Worm (Caenorhabditis elegans) whole organism, late embryonic: ENCODE data around the gene C05B5.11.

ENCODE experiments used
- F13H6.1 ChIP-seq: sonication (generic microtip); optimal IDR thresholded peaks from 2 replicates; lab custom pipeline; 2016; ENCODE audit warnings: missing genetic modification characterization, missing compliant biosample characterization
- Y22D7AL.16 ChIP-seq: sonication (generic microtip); optimal IDR thresholded peaks from 2 replicates; lab custom pipeline; 2016; ENCODE audit warnings: missing genetic modification characterization, missing compliant biosample characterization
- ahr-1 ChIP-seq: sonication (generic microtip); optimal IDR thresholded peaks from 2 replicates; lab custom pipeline; 2016; ENCODE audit warnings: missing genetic modification characterization, missing compliant biosample characterization
- ceh-14 ChIP-seq: sonication (generic microtip); optimal IDR thresholded peaks from 2 replicates; lab custom pipeline; 2016; ENCODE audit warnings: missing genotype, missing genetic modification characterization, missing compliant biosample characterization
- ceh-18 ChIP-seq: sonication (generic microtip); optimal IDR thresholded peaks from 2 replicates; lab custom pipeline; 2016; ENCODE audit warnings: missing genetic modification characterization, missing compliant biosample characterization
- ceh-2 ChIP-seq: sonication (generic microtip); optimal IDR thresholded peaks from 2 replicates; lab custom pipeline; 2016; ENCODE audit warnings: missing genotype, missing genetic modification characterization, missing compliant biosample characterization
- ceh-22 ChIP-seq: sonication (generic microtip); optimal IDR thresholded peaks from 2 replicates; lab custom pipeline; 2017; ENCODE audit warnings: missing biosample characterization, missing genetic modification characterization
- ceh-31 ChIP-seq: sonication (generic microtip); optimal IDR thresholded peaks from 2 replicates; lab custom pipeline; 2016; ENCODE audit warnings: missing genetic modification characterization, missing compliant biosample characterization
- ceh-45 ChIP-seq: fragments of 200-800 bp; sonication (Bioruptor generic); IDR thresholded peaks from 2 replicates; pipeline ENCODE4 v1.3.6; 2022; ENCODE audit warnings: missing genetic modification reagents, missing genetic modification characterization, missing compliant biosample characterization
- ceh-6 ChIP-seq: fragments of 200-800 bp; sonication (Bioruptor generic); optimal IDR thresholded peaks from 2 replicates; lab custom pipeline; 2018; ENCODE audit warnings: mild to moderate bottlenecking, missing genetic modification characterization, missing compliant biosample characterization
- ceh-9 ChIP-seq: sonication (generic microtip); optimal IDR thresholded peaks from 2 replicates; lab custom pipeline; 2016; ENCODE audit warnings: mild to moderate bottlenecking, missing genetic modification characterization, inconsistent platforms, missing compliant biosample characterization
- dmd-4 ChIP-seq: sonication (generic microtip); optimal IDR thresholded peaks from 2 replicates; lab custom pipeline; 2016; ENCODE audit warnings: borderline replicate concordance, missing genetic modification characterization, missing compliant biosample characterization
- dve-1 ChIP-seq: sonication (generic microtip); optimal IDR thresholded peaks from 2 replicates; lab custom pipeline; 2017; ENCODE audit warnings: antibody characterized with exemption, mild to moderate bottlenecking, missing genetic modification characterization, missing compliant biosample characterization
- elt-2 ChIP-seq: sonication (generic microtip); optimal IDR thresholded peaks from 2 replicates; lab custom pipeline; 2016; ENCODE audit warnings: missing genetic modification reagents, missing genetic modification characterization, missing compliant biosample characterization
- ets-4 ChIP-seq: sonication (generic microtip); optimal IDR thresholded peaks from 2 replicates; lab custom pipeline; 2016; ENCODE audit warnings: missing genetic modification characterization, missing compliant biosample characterization
- fax-1 ChIP-seq: sonication (generic microtip); optimal IDR thresholded peaks from 2 replicates; lab custom pipeline; 2016; ENCODE audit warnings: missing genotype, missing genetic modification characterization, missing compliant biosample characterization
- fkh-10 ChIP-seq: fragments of 150-350 bp; optimal IDR thresholded peaks from 2 replicates; lab custom pipeline; 2014; ENCODE audit warnings: missing biosample characterization, missing genetic modification reagents, missing genetic modification characterization
- fkh-6 ChIP-seq: sonication (generic microtip); optimal IDR thresholded peaks from 2 replicates; lab custom pipeline; 2016; ENCODE audit warnings: missing genetic modification characterization, missing compliant biosample characterization
- gmeb-2 ChIP-seq: sonication (generic microtip); optimal IDR thresholded peaks from 2 replicates; lab custom pipeline; 2016; ENCODE audit warnings: missing genetic modification characterization, inconsistent platforms, missing compliant biosample characterization
- hlh-13 ChIP-seq: fragments of 200-800 bp; sonication (Bioruptor generic); optimal IDR thresholded peaks from 2 replicates; lab custom pipeline; 2018; ENCODE audit warnings: mild to moderate bottlenecking, missing genetic modification characterization, missing compliant biosample characterization
- hlh-15 ChIP-seq: sonication (generic microtip); optimal IDR thresholded peaks from 2 replicates; lab custom pipeline; 2016; ENCODE audit warnings: missing genetic modification characterization, missing compliant biosample characterization
- hlh-30 ChIP-seq: sonication (generic microtip); optimal IDR thresholded peaks from 2 replicates; lab custom pipeline; 2017; ENCODE audit warnings: antibody characterized with exemption, missing genetic modification characterization, missing compliant biosample characterization; ENCODE audit not compliant: insufficient read depth
- hlh-8 ChIP-seq: sonication (generic microtip); optimal IDR thresholded peaks from 2 replicates; lab custom pipeline; 2016; ENCODE audit warnings: missing genotype, missing genetic modification characterization, missing compliant biosample characterization
- lin-11 ChIP-seq: fragments of 200-800 bp; sonication (Bioruptor generic); optimal IDR thresholded peaks from 2 replicates; lab custom pipeline; 2018; ENCODE audit warnings: mild to moderate bottlenecking, missing genetic modification characterization, missing compliant biosample characterization
- mec-3 ChIP-seq: sonication (generic microtip); optimal IDR thresholded peaks from 2 replicates; lab custom pipeline; 2016; ENCODE audit warnings: borderline replicate concordance, missing genetic modification characterization, missing compliant biosample characterization
- nhr-11 ChIP-seq: fragments of 150-350 bp; optimal IDR thresholded peaks from 2 replicates; lab custom pipeline; 2014; ENCODE audit warnings: missing biosample characterization, missing genetic modification characterization
- nhr-232 ChIP-seq: sonication (generic microtip); optimal IDR thresholded peaks from 2 replicates; lab custom pipeline; 2016; ENCODE audit warnings: missing genetic modification characterization, missing compliant biosample characterization
- npax-4 ChIP-seq: sonication (generic microtip); optimal IDR thresholded peaks from 2 replicates; lab custom pipeline; 2016; ENCODE audit warnings: missing genetic modification characterization, missing compliant biosample characterization
- odd-2 ChIP-seq: sonication (generic microtip); optimal IDR thresholded peaks from 2 replicates; lab custom pipeline; 2017; ENCODE audit warnings: antibody characterized with exemption, mild to moderate bottlenecking, missing genetic modification characterization, missing compliant biosample characterization
- pat-9 ChIP-seq: fragments of 200-800 bp; sonication (Bioruptor generic); optimal IDR thresholded peaks from 2 replicates; lab custom pipeline; 2018; ENCODE audit warnings: mild to moderate bottlenecking, missing genetic modification characterization, moderate library complexity, missing compliant biosample characterization
- pax-1 ChIP-seq: fragments of 150-350 bp; optimal IDR thresholded peaks from 2 replicates; lab custom pipeline; 2014; ENCODE audit warnings: missing biosample characterization, missing genetic modification characterization
- pha-4 ChIP-seq: fragments of 150-350 bp; optimal IDR thresholded peaks from 2 replicates; lab custom pipeline; 2018; ENCODE audit warnings: missing biosample characterization, missing genetic modification reagents, missing genetic modification characterization
- pros-1 ChIP-seq: fragments of 150-350 bp; optimal IDR thresholded peaks from 2 replicates; lab custom pipeline; 2014; ENCODE audit warnings: missing biosample characterization, missing genetic modification reagents, missing genetic modification characterization
- ref-2 ChIP-seq: sonication (generic microtip); optimal IDR thresholded peaks from 2 replicates; lab custom pipeline; 2016; ENCODE audit warnings: missing genetic modification characterization, missing compliant biosample characterization
- rnt-1 ChIP-seq: sonication (generic microtip); optimal IDR thresholded peaks from 2 replicates; lab custom pipeline; 2016; ENCODE audit warnings: missing genetic modification characterization, missing compliant biosample characterization
- sox-2 ChIP-seq: fragments of 200-800 bp; sonication (Bioruptor generic); IDR thresholded peaks from 2 replicates; pipeline ENCODE4 v1.3.6; 2022; ENCODE audit warnings: missing genetic modification reagents, missing genetic modification characterization, missing compliant biosample characterization
- sox-4 ChIP-seq: sonication (generic microtip); optimal IDR thresholded peaks from 2 replicates; lab custom pipeline; 2017; ENCODE audit warnings: mild to moderate bottlenecking, missing genetic modification characterization, inconsistent platforms, missing compliant biosample characterization
- syd-9 ChIP-seq: sonication (generic microtip); optimal IDR thresholded peaks from 2 replicates; lab custom pipeline; 2016; ENCODE audit warnings: mild to moderate bottlenecking, missing genetic modification characterization, moderate library complexity, missing compliant biosample characterization
- unc-55 ChIP-seq: sonication (generic microtip); optimal IDR thresholded peaks from 2 replicates; lab custom pipeline; 2017; ENCODE audit warnings: missing biosample characterization, missing genetic modification reagents, missing genetic modification characterization
- zip-5 ChIP-seq: sonication (generic microtip); optimal IDR thresholded peaks from 2 replicates; lab custom pipeline; 2016; ENCODE audit warnings: missing genetic modification characterization, missing compliant biosample characterization

C05B5.11 gene

DNA sequence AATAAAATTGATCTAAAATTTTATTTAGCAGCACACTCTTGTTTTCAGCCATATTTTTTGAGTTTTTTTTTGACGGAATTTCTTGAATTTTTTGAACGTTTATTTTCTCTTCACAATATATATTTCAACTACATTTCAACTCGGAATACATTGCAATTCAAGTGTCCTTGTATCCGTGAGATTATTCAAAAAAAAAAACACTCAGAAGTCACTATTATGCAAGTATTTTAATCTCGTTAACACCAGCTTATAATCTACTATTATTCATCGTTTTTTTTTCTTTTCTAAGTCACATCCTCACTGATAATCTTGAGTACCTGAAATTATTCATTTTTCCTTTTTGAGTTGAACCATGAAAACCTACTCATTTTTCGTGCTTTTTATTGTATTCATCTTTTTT is 19.1 kb downstream of the C05B5.11 start, which contains the start of gene ins-21:
Gene ins-21 (plus strand): TSS at position 301 of the 400 bp plus-strand sequence.
- TF ChIP-seq pros-1 (tag; lab: Kevin White, UChicago) (no peak), ahr-1 (tag; lab: Kevin White, UChicago) (no peak), ceh-9 (no peak), ceh-2 (tag; lab: Kevin White, UChicago) (no peak), gmeb-2 (no peak), lin-11 (tag; lab: Kevin White, UChicago) (no peak), ceh-14 (tag; lab: Kevin White, UChicago) (no peak), sox-4 (no peak), ref-2 (tag; lab: Kevin White, UChicago) (no peak), ceh-31 (tag; lab: Kevin White, UChicago) (no peak), nhr-232 (tag; lab: Kevin White, UChicago) (no peak), fax-1 (no peak), hlh-8 (tag; lab: Kevin White, UChicago) (no peak), hlh-13 (no peak), sox-2 (GFP tag; lab: Robert Waterston, UW) (no peak)

DNA sequence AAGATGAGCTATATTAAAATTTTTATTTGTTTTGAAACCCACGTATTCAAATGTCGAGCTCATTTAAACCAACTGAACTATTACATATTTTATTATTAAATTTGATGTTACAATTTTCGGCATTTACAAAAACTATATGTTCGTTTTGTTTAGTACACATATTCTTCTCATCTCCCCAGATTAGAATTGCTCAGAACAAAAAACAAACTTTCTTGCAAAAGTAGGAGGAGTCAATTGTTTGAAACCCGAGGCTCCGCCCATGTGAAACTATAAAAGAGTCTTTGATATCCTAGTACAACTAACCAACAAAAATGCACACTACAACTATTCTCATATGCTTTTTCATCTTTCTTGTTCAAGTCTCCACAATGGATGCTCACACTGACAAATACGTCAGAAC is 21.7 kb downstream of the C05B5.11 start, which contains the start of gene ins-22:
Gene ins-22 (plus strand): TSS at position 301 of the 400 bp plus-strand sequence.
- TF ChIP-seq nhr-11 (tag; lab: Kevin White, UChicago) = no peak
- no peak for TF ChIP-seq npax-4 (tag; lab: Kevin White, UChicago)
- no peak for TF ChIP-seq dve-1 (tag; lab: Kevin White, UChicago)
- no peak for TF ChIP-seq ets-4 (tag; lab: Kevin White, UChicago)
- TF ChIP-seq pha-4 (tag; lab: Kevin White, UChicago) = no peak
- TF ChIP-seq ceh-18 (tag; lab: Kevin White, UChicago) = no peak
- TF ChIP-seq unc-55 (GFP tag; lab: Kevin White, UChicago) = no peak
- no peak for TF ChIP-seq pax-1
- TF ChIP-seq hlh-15 = no peak
- TF ChIP-seq ceh-14 (tag; lab: Kevin White, UChicago) = no peak
- TF ChIP-seq zip-5 (tag; lab: Kevin White, UChicago) = no peak
- TF ChIP-seq, all 69 proteins: peak for 0

DNA sequence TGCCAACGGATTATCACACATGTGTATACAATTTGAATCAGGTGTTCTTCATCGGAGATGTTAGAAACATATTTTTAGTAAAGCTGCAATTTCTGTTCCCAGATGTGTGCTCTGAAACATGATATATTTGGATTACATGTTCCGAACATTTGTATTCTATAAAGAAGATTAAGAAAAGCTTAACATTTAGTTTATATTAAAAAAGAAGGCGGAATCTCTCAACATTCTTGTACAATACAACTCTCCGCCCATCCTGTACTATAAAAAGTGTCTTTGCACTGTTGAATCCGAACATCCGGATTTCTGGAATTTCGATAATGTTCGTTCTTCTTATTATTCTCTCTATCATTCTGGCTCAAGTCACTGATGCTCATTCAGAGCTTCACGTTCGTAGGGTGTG is 23.6 kb downstream of the C05B5.11 start, which contains the start of gene ins-23:
Gene ins-23 (plus strand): TSS at position 301 of the 400 bp plus-strand sequence.
- TF ChIP-seq hlh-30 (tag; lab: Kevin White, UChicago) (no peak), ceh-14 (tag; lab: Kevin White, UChicago) (no peak), ceh-22 (no peak), mec-3 (no peak), Y22D7AL.16 (tag; lab: Kevin White, UChicago) (no peak), syd-9 (tag; lab: Kevin White, UChicago) (no peak), rnt-1 (tag; lab: Kevin White, UChicago) (no peak), odd-2 (tag; lab: Kevin White, UChicago) (no peak), ceh-6 (GFP tag; lab: Kevin White, UChicago) (no peak), ceh-31 (tag; lab: Kevin White, UChicago) (no peak), pat-9 (tag; lab: Kevin White, UChicago) (no peak), elt-2 (tag; lab: Kevin White, UChicago) (no peak)

DNA sequence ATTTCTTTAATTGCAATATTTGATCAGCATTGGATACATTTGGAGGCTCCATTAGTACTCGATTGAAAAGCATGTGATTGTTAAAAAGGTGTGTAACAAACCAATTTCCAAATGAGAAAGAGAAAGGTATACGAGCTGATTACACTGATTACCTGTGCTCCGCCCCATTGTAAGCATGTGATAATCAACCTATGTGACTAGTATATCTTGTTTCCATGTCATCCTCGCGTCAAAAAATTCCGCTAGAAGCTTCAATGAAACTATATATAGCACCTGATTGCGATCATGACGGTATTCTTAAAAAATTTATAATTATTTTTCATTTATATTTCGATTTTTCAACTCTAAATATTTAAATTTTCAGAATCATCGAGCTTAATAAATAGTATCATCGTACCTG is 26.2 kb downstream of the C05B5.11 start, which contains the start of gene M04D8.4:
Gene M04D8.4 (minus strand): TSS at position 101 of the 400 bp plus-strand sequence.
- no peak for TF ChIP-seq ceh-45 (GFP tag; lab: Robert Waterston, UW)
- no peak for TF ChIP-seq F13H6.1 (tag; lab: Kevin White, UChicago)
- TF ChIP-seq syd-9 (tag; lab: Kevin White, UChicago) = no peak
- TF ChIP-seq pat-9 (tag; lab: Kevin White, UChicago) = no peak
- TF ChIP-seq lin-11 (tag; lab: Kevin White, UChicago) = no peak
- no peak for TF ChIP-seq fkh-10 (GFP tag; lab: Kevin White, UChicago)
- no peak for TF ChIP-seq hlh-13
- no peak for TF ChIP-seq ets-4 (tag; lab: Kevin White, UChicago)
- TF ChIP-seq fkh-6 (tag; lab: Kevin White, UChicago) = no peak
- TF ChIP-seq sox-2 (GFP tag; lab: Robert Waterston, UW) = no peak
- no peak for TF ChIP-seq dmd-4 (tag; lab: Kevin White, UChicago)
- TF ChIP-seq sox-4 = no peak
- no peak for TF ChIP-seq pax-1
- no peak for TF ChIP-seq nhr-232 (tag; lab: Kevin White, UChicago)
